Fruit fly (Drosophila melanogaster): ENCODE measurements around the gene Pect.

DNA sequence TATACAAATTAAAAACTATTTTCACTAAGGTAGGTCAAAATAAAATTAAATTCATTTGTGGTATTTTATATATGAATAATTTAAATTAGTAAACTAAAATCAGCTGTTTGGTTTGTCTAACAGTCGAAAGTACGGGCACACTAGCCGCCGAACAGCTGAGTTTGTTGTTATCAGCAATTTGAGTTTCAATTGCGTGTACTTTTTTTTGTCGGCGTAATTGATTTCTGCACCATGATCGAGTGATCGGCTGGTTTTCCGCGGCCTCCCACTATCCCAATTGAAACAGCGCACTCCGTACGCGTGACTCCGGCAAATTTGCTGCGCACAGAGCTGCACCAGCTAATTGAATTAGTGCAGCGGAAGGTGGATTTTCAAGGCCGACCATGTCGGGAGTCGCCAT is 24.5 kb upstream of the Pect start, which contains the start of gene Alg7:
- TF ChIP-seq ase (GFP tag; IDR thresholded peaks at IDR 0.05) (no peak), B-H2 (GFP tag; optimal IDR thresholded peaks at IDR 0.05) (no peak), CG3726 (GFP tag; IDR thresholded peaks at IDR 0.05) (no peak), CG3163 (GFP tag; optimal IDR thresholded peaks at IDR 0.05) (no peak), dysf (GFP tag; IDR thresholded peaks at IDR 0.05) (no peak), Sry-δ (GFP tag; optimal IDR thresholded peaks at IDR 0.05) (no peak)

Data from whole organism, embryonic.